Fruit fly (Drosophila melanogaster) whole organism, embryonic: ENCODE results near the gene Girdin.

Source experiments
- Adf1 ChIP-seq: fragments of 200-800 bp; sonication (Bioruptor generic); IDR thresholded peaks from 2 replicates; pipeline ENCODE4 v1.3.6; 2022; ENCODE audit warnings: missing biosample characterization, missing genetic modification characterization
- Aef1 ChIP-seq: fragments of 200-800 bp; sonication (Bioruptor generic); IDR thresholded peaks from 3 replicates; pipeline ENCODE4 v1.3.6; 2022; ENCODE audit warnings: missing biosample characterization, missing genetic modification characterization
- Asciz ChIP-seq: fragments of 200-800 bp; sonication (Bioruptor generic); optimal IDR thresholded peaks from 2 replicates; lab custom pipeline; 2017; ENCODE audit warnings: missing biosample characterization, mild to moderate bottlenecking, missing genetic modification characterization, missing genetic modification reagents
- Atf6 ChIP-seq: fragments of 200-800 bp; sonication (Bioruptor generic); IDR thresholded peaks from 2 replicates; pipeline ENCODE4 v1.3.6; 2022; ENCODE audit warnings: missing biosample characterization, missing genetic modification characterization
- Awh ChIP-seq: fragments of 200-800 bp; sonication (Bioruptor generic); IDR thresholded peaks from 2 replicates; pipeline ENCODE4, ENCODE4 v1.3.6; 2022; ENCODE audit warnings: missing biosample characterization, missing genetic modification characterization
- CG13296 ChIP-seq: fragments of 200-800 bp; sonication (Bioruptor generic); optimal IDR thresholded peaks from 3 replicates; lab custom pipeline; 2018; ENCODE audit warnings: missing biosample characterization, mild to moderate bottlenecking, missing genetic modification characterization
- CG13624 ChIP-seq: fragments of 200-800 bp; sonication (Bioruptor generic); optimal IDR thresholded peaks from 2 replicates; lab custom pipeline; 2016; ENCODE audit warnings: missing biosample characterization, missing genetic modification characterization
- CG17328 ChIP-seq: fragments of 200-800 bp; sonication (Bioruptor generic); IDR thresholded peaks from 2 replicates; pipeline ENCODE4 v1.3.6; 2022; ENCODE audit warnings: missing biosample characterization, missing genetic modification characterization
- CG17385 ChIP-seq: fragments of 200-800 bp; sonication (Bioruptor generic); optimal IDR thresholded peaks from 3 replicates; lab custom pipeline; 2018; ENCODE audit warnings: missing biosample characterization, mild to moderate bottlenecking, missing genetic modification characterization
- CG17912 ChIP-seq: fragments of 200-800 bp; sonication (Bioruptor generic); optimal IDR thresholded peaks from 2 replicates; lab custom pipeline; 2018; ENCODE audit warnings: missing biosample characterization, mild to moderate bottlenecking, missing genetic modification characterization
- CG18599 ChIP-seq: fragments of 200-800 bp; sonication (Bioruptor generic); optimal IDR thresholded peaks from 3 replicates; lab custom pipeline; 2017; ENCODE audit warnings: missing biosample characterization, missing genetic modification characterization, mild to moderate bottlenecking, moderate library complexity, missing genetic modification reagents
- CG2712 ChIP-seq: fragments of 200-800 bp; optimal IDR thresholded peaks from 3 replicates; lab custom pipeline; 2019; ENCODE audit warnings: missing biosample characterization, mild to moderate bottlenecking, missing genetic modification characterization, moderate library complexity
- CG3065 ChIP-seq: fragments of 200-800 bp; sonication (Bioruptor generic); optimal IDR thresholded peaks from 2 replicates; lab custom pipeline; 2016; ENCODE audit warnings: missing biosample characterization, missing genetic modification characterization
- CG31365 ChIP-seq: fragments of 200-800 bp; sonication (Bioruptor generic); optimal IDR thresholded peaks from 2 replicates; lab custom pipeline; 2018; ENCODE audit warnings: missing biosample characterization, mild to moderate bottlenecking, missing genetic modification characterization
- CG34376 ChIP-seq: fragments of 200-800 bp; sonication (Bioruptor generic); optimal IDR thresholded peaks from 2 replicates; lab custom pipeline; 2018; ENCODE audit warnings: missing biosample characterization, mild to moderate bottlenecking, missing genetic modification characterization
- CG4360 ChIP-seq: fragments of 200-800 bp; sonication (Bioruptor generic); IDR thresholded peaks from 2 replicates; pipeline ENCODE4 v1.3.6; 2022; ENCODE audit warnings: missing biosample characterization, missing genetic modification characterization
- CG5180 ChIP-seq: fragments of 200-800 bp; sonication (Bioruptor generic); optimal IDR thresholded peaks from 3 replicates; lab custom pipeline; 2017; ENCODE audit warnings: missing biosample characterization, missing genetic modification characterization, mild to moderate bottlenecking, moderate library complexity, missing genetic modification reagents
- CG6254 ChIP-seq: fragments of 200-800 bp; sonication (Bioruptor generic); optimal IDR thresholded peaks from 3 replicates; lab custom pipeline; 2017; ENCODE audit warnings: mild to moderate bottlenecking, missing biosample characterization, missing genetic modification reagents, missing genetic modification characterization
- CG6813 ChIP-seq: fragments of 200-800 bp; sonication (Bioruptor generic); optimal IDR thresholded peaks from 2 replicates; lab custom pipeline; 2017; ENCODE audit warnings: missing biosample characterization, missing genetic modification characterization, mild to moderate bottlenecking, moderate library complexity, missing genetic modification reagents
- CG7357 ChIP-seq: fragments of 200-800 bp; sonication (Bioruptor generic); IDR thresholded peaks from 3 replicates; pipeline ENCODE4 v1.3.6; 2022; ENCODE audit warnings: missing biosample characterization, missing genetic modification characterization
- CG8388 ChIP-seq: fragments of 200-800 bp; sonication (Bioruptor generic); optimal IDR thresholded peaks from 2 replicates; lab custom pipeline; 2019; ENCODE audit warnings: missing biosample characterization, mild to moderate bottlenecking, missing genetic modification characterization, moderate library complexity
- CG8478 ChIP-seq: fragments of >200 bp; optimal IDR thresholded peaks from 2 replicates; lab custom pipeline; 2018
- Gsc ChIP-seq: fragments of 200-800 bp; sonication (Bioruptor generic); IDR thresholded peaks from 2 replicates; pipeline ENCODE4 v1.3.6; 2022; ENCODE audit warnings: missing biosample characterization, missing genetic modification characterization
- Hmr ChIP-seq: fragments of 200-800 bp; sonication (Bioruptor generic); optimal IDR thresholded peaks from 3 replicates; lab custom pipeline; 2017; ENCODE audit warnings: mild to moderate bottlenecking, missing biosample characterization, missing genetic modification reagents, missing genetic modification characterization
- MESR4 ChIP-seq: fragments of 200-800 bp; sonication (Bioruptor generic); optimal IDR thresholded peaks from 2 replicates; lab custom pipeline; 2018; ENCODE audit warnings: missing biosample characterization, mild to moderate bottlenecking, missing genetic modification characterization, moderate library complexity
- Max ChIP-seq: fragments of 200-800 bp; sonication (Bioruptor generic); optimal IDR thresholded peaks from 2 replicates; lab custom pipeline; 2016; ENCODE audit warnings: missing biosample characterization, mild to moderate bottlenecking, missing genetic modification characterization
- Ptx1 ChIP-seq: fragments of 200-800 bp; sonication (Bioruptor generic); IDR thresholded peaks from 2 replicates; pipeline ENCODE4 v1.3.6; 2022; ENCODE audit warnings: missing biosample characterization, missing genetic modification characterization
- Sox100B ChIP-seq: fragments of 200-800 bp; sonication (Bioruptor generic); optimal IDR thresholded peaks from 3 replicates; lab custom pipeline; 2018; ENCODE audit warnings: missing biosample characterization, mild to moderate bottlenecking, missing genetic modification characterization
- Trl ChIP-seq, 3 experiments: fragments of >200 bp in 2 of 3; fragments of 200-800 bp in 1 of 3; sonication (Bioruptor generic) in 1 of 3; optimal IDR thresholded peaks; 2 replicates in 1 of 3; 3 replicates in 2 of 3; lab custom pipeline; 2016 to 2017; ENCODE audit warnings: missing biosample characterization in 1 of 3, missing genetic modification characterization in 1 of 3
- amos ChIP-seq: fragments of 200-800 bp; sonication (Bioruptor generic); IDR thresholded peaks from 2 replicates; pipeline ENCODE4 v1.3.6; 2022; ENCODE audit warnings: missing biosample characterization, missing genetic modification characterization; ENCODE audit not compliant: partially characterized antibody
- az2 ChIP-seq: fragments of 200-800 bp; sonication (Bioruptor generic); optimal IDR thresholded peaks from 3 replicates; lab custom pipeline; 2016; ENCODE audit warnings: missing biosample characterization, missing genetic modification characterization
- chinmo ChIP-seq: fragments of 200-800 bp; sonication (Bioruptor generic); IDR thresholded peaks from 4 replicates; pipeline ENCODE4 v1.3.6; 2022; ENCODE audit warnings: missing biosample characterization, missing genetic modification characterization; ENCODE audit not compliant: partially characterized antibody
- chm ChIP-seq: fragments of 200-800 bp; sonication (Bioruptor generic); IDR thresholded peaks from 2 replicates; pipeline ENCODE4 v1.3.6; 2022; ENCODE audit warnings: missing biosample characterization, missing genetic modification characterization
- crc ChIP-seq: fragments of 200-800 bp; sonication (Bioruptor generic); optimal IDR thresholded peaks from 2 replicates; lab custom pipeline; 2016; ENCODE audit warnings: missing biosample characterization, missing genetic modification characterization
- croc ChIP-seq: fragments of 200-800 bp; sonication (Bioruptor generic); conservative IDR thresholded peaks from 3 replicates; pipeline ENCODE4 v1.3.6; 2022; ENCODE audit warnings: missing biosample characterization, missing genetic modification characterization
- dpn ChIP-seq, 2 experiments: fragments of 200-800 bp; sonication (Bioruptor generic); optimal IDR thresholded peaks; 3 replicates each; lab custom pipeline; 2016; ENCODE audit warnings: missing biosample characterization in 2 of 2, missing genetic modification characterization in 2 of 2
- eyg ChIP-seq: fragments of 200-800 bp; sonication (Bioruptor generic); optimal IDR thresholded peaks from 3 replicates; lab custom pipeline; 2016; ENCODE audit warnings: missing biosample characterization, missing genetic modification characterization
- gem ChIP-seq: fragments of 200-800 bp; sonication (Bioruptor generic); optimal IDR thresholded peaks from 2 replicates; lab custom pipeline; 2019; ENCODE audit warnings: missing biosample characterization, mild to moderate bottlenecking, missing genetic modification characterization, moderate library complexity
- gro ChIP-seq: fragments of 200-800 bp; sonication (Bioruptor generic); optimal IDR thresholded peaks from 2 replicates; lab custom pipeline; 2016; ENCODE audit warnings: missing biosample characterization, missing genetic modification characterization
- mirr ChIP-seq: fragments of 200-800 bp; sonication (Bioruptor generic); optimal IDR thresholded peaks from 3 replicates; lab custom pipeline; 2018; ENCODE audit warnings: missing biosample characterization, mild to moderate bottlenecking, missing genetic modification characterization
- pfk ChIP-seq: fragments of 200-800 bp; sonication (Bioruptor generic); optimal IDR thresholded peaks from 2 replicates; lab custom pipeline; 2018; ENCODE audit warnings: missing biosample characterization, mild to moderate bottlenecking, missing genetic modification characterization, moderate library complexity
- pros ChIP-seq: fragments of 200-800 bp; sonication (Bioruptor generic); optimal IDR thresholded peaks from 3 replicates; lab custom pipeline; 2019; ENCODE audit warnings: missing biosample characterization, mild to moderate bottlenecking, missing genetic modification characterization, moderate library complexity
- row ChIP-seq: fragments of 200-800 bp; sonication (Bioruptor generic); IDR thresholded peaks from 3 replicates; pipeline ENCODE4 v1.3.6; 2022; ENCODE audit warnings: missing biosample characterization, missing genetic modification characterization
- tgo ChIP-seq: fragments of 200-800 bp; sonication (Bioruptor generic); IDR thresholded peaks from 3 replicates; pipeline ENCODE4 v1.3.6; 2022; ENCODE audit warnings: missing biosample characterization, missing genetic modification characterization
- unc-4 ChIP-seq: fragments of 200-800 bp; sonication (Bioruptor generic); IDR thresholded peaks from 2 replicates; pipeline ENCODE4 v1.3.6; 2022; ENCODE audit warnings: missing biosample characterization, missing genetic modification characterization; ENCODE audit not compliant: partially characterized antibody
- vvl ChIP-seq: fragments of 200-800 bp; sonication (Bioruptor generic); IDR thresholded peaks from 2 replicates; pipeline ENCODE4 v1.3.6; 2022; ENCODE audit warnings: missing biosample characterization, missing genetic modification characterization
- zen2 ChIP-seq: fragments of 200-800 bp; sonication (Bioruptor generic); IDR thresholded peaks from 3 replicates; pipeline ENCODE4 v1.3.6; 2022; ENCODE audit warnings: missing biosample characterization, missing genetic modification characterization; ENCODE audit not compliant: partially characterized antibody
- zf30C ChIP-seq: fragments of 200-800 bp; sonication (Bioruptor generic); optimal IDR thresholded peaks from 3 replicates; lab custom pipeline; 2018; ENCODE audit warnings: missing biosample characterization, mild to moderate bottlenecking, missing genetic modification characterization

The Girdin gene

dm6 chr3L:3149060-3149872 lies 29.5 kb upstream of the Girdin start (continued):
- TF ChIP-seq Max (no peak), CG5180 (GFP tag; lab: Kevin White, UChicago) (no peak), mirr (GFP tag; lab: Kevin White, UChicago) (peak; percentile 65), pfk (GFP tag; lab: Kevin White, UChicago) (peak; percentile 30), CG31365 (tag; lab: Kevin White, UChicago) (no peak), CG7357 (GFP tag; lab: Robert Waterston, UW) (no peak), croc (GFP tag; lab: Robert Waterston, UW) (no peak), Adf1 (GFP tag; lab: Robert Waterston, UW) (peak; percentile 84), CG4360 (GFP tag; lab: Robert Waterston, UW) (peak; percentile 86), CG8478 (lab: Kevin White, UChicago) (peak; percentile 54), zen2 (GFP tag; lab: Robert Waterston, UW) (no peak; the same call in 2 of the 3 replicates), pros (GFP tag; lab: Kevin White, UChicago) (peak; percentile 90), gro (GFP tag; lab: Kevin White, UChicago) (peak; percentile 44), CG8388 (no peak), Gsc (GFP tag; lab: Robert Waterston, UW) (no peak), row (0 out of 3 replicates have a peak, but pooled peaks have one; percentile 39), Hmr (GFP tag; lab: Kevin White, UChicago) (no peak), CG13296 (peak; percentile 51), Aef1 (GFP tag; lab: Robert Waterston, UW) (0 out of 3 replicates have a peak, but pooled peaks have one; percentile 37), chm (GFP tag; lab: Robert Waterston, UW) (no peak), chinmo (GFP tag; lab: Robert Waterston, UW) (peak; percentile 69; the same call in 2 of the 4 replicates), CG13624 (peak; percentile 72), CG3065 (GFP tag; lab: Kevin White, UChicago) (no peak), gem (tag; lab: Kevin White, UChicago) (no peak), unc-4 (peak; percentile 42), Sox100B (GFP tag; lab: Kevin White, UChicago) (no peak), Awh (no peak), Atf6 (GFP tag; lab: Robert Waterston, UW) (peak; percentile 51; the same call in 1 of the 2 replicates), CG17912 (peak; percentile 23), eyg (GFP tag; lab: Kevin White, UChicago) (peak; percentile 1), amos (GFP tag; lab: Robert Waterston, UW) (peak; percentile 51; the same call in 1 of the 2 replicates), dpn (GFP tag; optimal IDR thresholded peaks at IDR 0.05; lab: Kevin White, UChicago) (no peak), CG6254 (GFP tag; lab: Kevin White, UChicago) (no peak), CG6813 (GFP tag; lab: Kevin White, UChicago) (peak; percentile 18), MESR4 (no peak), CG17328 (GFP tag; lab: Robert Waterston, UW) (no peak), Trl (optimal IDR thresholded peaks at IDR 0.05; lab: Kevin White, UChicago) (peak; percentile 78 to 92), Trl (GFP tag; optimal IDR thresholded peaks at IDR 0.05; lab: Kevin White, UChicago) (no peak), CG18599 (GFP tag; lab: Kevin White, UChicago) (peak; percentile 63), Asciz (GFP tag; lab: Kevin White, UChicago) (no peak), vvl (GFP tag; lab: Robert Waterston, UW) (peak; percentile 33; the same call in 1 of the 2 replicates), Ptx1 (GFP tag; lab: Robert Waterston, UW) (peak; percentile 31; the same call in 1 of the 2 replicates), CG17385 (GFP tag; lab: Kevin White, UChicago) (peak; percentile 82), CG2712 (tag; lab: Kevin White, UChicago) (no peak), tgo (GFP tag; lab: Robert Waterston, UW) (no peak), CG34376 (GFP tag; lab: Kevin White, UChicago) (peak; percentile 96), crc (GFP tag; lab: Kevin White, UChicago) (no peak), az2 (GFP tag; lab: Kevin White, UChicago) (no peak), zf30C (no peak)
